Fruit fly (Drosophila melanogaster) whole organism, prepupa: ENCODE data around the gene PKD.

Source experiments
- Blimp-1 ChIP-seq: fragments of 200-800 bp; sonication (Bioruptor generic); optimal IDR thresholded peaks from 3 replicates; lab custom pipeline; 2017; ENCODE audit warnings: missing biosample characterization, missing genetic modification characterization, mild to moderate bottlenecking, moderate library complexity, missing genetic modification reagents
- CG10631 ChIP-seq: fragments of 200-800 bp; sonication (Bioruptor generic); optimal IDR thresholded peaks from 2 replicates; lab custom pipeline; 2016; ENCODE audit warnings: missing biosample characterization, missing genetic modification characterization
- CG11294 ChIP-seq: fragments of 200-800 bp; sonication (Bioruptor generic); IDR thresholded peaks from 2 replicates; pipeline ENCODE4 v1.3.6; 2022; ENCODE audit warnings: missing biosample characterization, missing genetic modification characterization
- CG11762 ChIP-seq: fragments of 200-800 bp; sonication (Bioruptor generic); optimal IDR thresholded peaks from 3 replicates; lab custom pipeline; 2016; ENCODE audit warnings: missing biosample characterization, missing genetic modification characterization; ENCODE audit not compliant: insufficient read depth
- CG15336 ChIP-seq: fragments of 200-800 bp; sonication (Bioruptor generic); IDR thresholded peaks from 2 replicates; pipeline ENCODE4 v1.3.6; 2022; ENCODE audit warnings: missing biosample characterization, missing genetic modification characterization
- CG1621 ChIP-seq: fragments of 200-800 bp; sonication (Bioruptor generic); optimal IDR thresholded peaks from 3 replicates; lab custom pipeline; 2018; ENCODE audit warnings: missing biosample characterization, mild to moderate bottlenecking, missing genetic modification characterization
- CG16779 ChIP-seq: fragments of 200-800 bp; sonication (Bioruptor generic); optimal IDR thresholded peaks from 3 replicates; lab custom pipeline; 2017; ENCODE audit warnings: missing biosample characterization, mild to moderate bottlenecking, missing genetic modification characterization
- CG3032 ChIP-seq: fragments of 200-800 bp; optimal IDR thresholded peaks from 2 replicates; lab custom pipeline; 2019; ENCODE audit warnings: missing biosample characterization, mild to moderate bottlenecking, missing genetic modification characterization, moderate library complexity
- CG31627 ChIP-seq: fragments of 200-800 bp; sonication (Bioruptor generic); optimal IDR thresholded peaks from 3 replicates; lab custom pipeline; 2016; ENCODE audit warnings: missing biosample characterization, missing genetic modification characterization
- CG32006 ChIP-seq: fragments of 200-800 bp; sonication (Bioruptor generic); optimal IDR thresholded peaks from 3 replicates; lab custom pipeline; 2017; ENCODE audit warnings: missing biosample characterization, mild to moderate bottlenecking, missing genetic modification characterization
- CG3919 ChIP-seq: fragments of 200-800 bp; sonication (Bioruptor generic); optimal IDR thresholded peaks from 3 replicates; lab custom pipeline; 2016; ENCODE audit warnings: missing biosample characterization, missing genetic modification characterization
- CG4318 ChIP-seq: fragments of 200-800 bp; sonication (Bioruptor generic); optimal IDR thresholded peaks from 3 replicates; lab custom pipeline; 2017; ENCODE audit warnings: missing biosample characterization, mild to moderate bottlenecking, missing genetic modification characterization
- CG6808 ChIP-seq: fragments of 200-800 bp; sonication (Bioruptor generic); optimal IDR thresholded peaks from 3 replicates; lab custom pipeline; 2017; ENCODE audit warnings: missing biosample characterization, missing genetic modification characterization, mild to moderate bottlenecking, moderate library complexity, missing genetic modification reagents
- CG6854 ChIP-seq: fragments of 200-800 bp; sonication (Bioruptor generic); optimal IDR thresholded peaks from 2 replicates; lab custom pipeline; 2017; ENCODE audit warnings: missing biosample characterization, mild to moderate bottlenecking, missing genetic modification characterization
- CG7368 ChIP-seq: fragments of 200-800 bp; sonication (Bioruptor generic); optimal IDR thresholded peaks from 3 replicates; lab custom pipeline; 2016; ENCODE audit warnings: missing biosample characterization, missing genetic modification characterization
- CG8119 ChIP-seq: fragments of 200-800 bp; sonication (Bioruptor generic); IDR thresholded peaks from 3 replicates; pipeline ENCODE4 v1.3.6; 2022; ENCODE audit warnings: missing biosample characterization, missing genetic modification characterization
- CG8319 ChIP-seq: fragments of 200-800 bp; sonication (Bioruptor generic); optimal IDR thresholded peaks from 3 replicates; lab custom pipeline; 2016; ENCODE audit warnings: missing biosample characterization, missing genetic modification characterization
- Eip75B ChIP-seq: fragments of 200-800 bp; sonication (Bioruptor generic); optimal IDR thresholded peaks from 3 replicates; lab custom pipeline; 2016; ENCODE audit warnings: missing biosample characterization, missing genetic modification characterization
- Eip78C ChIP-seq: fragments of 200-800 bp; sonication (Bioruptor generic); peaks from one replicate; lab custom pipeline; 2016; ENCODE audit warnings: missing biosample characterization, missing genetic modification characterization
- Eip93F ChIP-seq: fragments of 200-800 bp; sonication (Bioruptor generic); optimal IDR thresholded peaks from 2 replicates; lab custom pipeline; 2016; ENCODE audit warnings: missing biosample characterization, mild to moderate bottlenecking, missing genetic modification characterization
- Ets21C ChIP-seq: fragments of 200-800 bp; sonication (Bioruptor generic); optimal IDR thresholded peaks from 3 replicates; lab custom pipeline; 2016; ENCODE audit warnings: missing biosample characterization, missing genetic modification characterization
- Ets96B ChIP-seq: fragments of 200-800 bp; optimal IDR thresholded peaks from 2 replicates; lab custom pipeline; 2019; ENCODE audit warnings: missing biosample characterization, mild to moderate bottlenecking, missing genetic modification characterization, moderate library complexity
- Hr38 ChIP-seq: sonication (Bioruptor generic); optimal IDR thresholded peaks from 2 replicates; lab custom pipeline; 2016; ENCODE audit warnings: missing biosample characterization, missing genetic modification characterization
- Hr39 ChIP-seq: fragments of 200-800 bp; sonication (Bioruptor generic); optimal IDR thresholded peaks from 2 replicates; lab custom pipeline; 2016; ENCODE audit warnings: missing biosample characterization, missing genetic modification characterization
- Lpt ChIP-seq: fragments of 200-800 bp; sonication (Bioruptor generic); optimal IDR thresholded peaks from 3 replicates; lab custom pipeline; 2016; ENCODE audit warnings: missing biosample characterization, missing genetic modification characterization
- OdsH ChIP-seq: fragments of 200-800 bp; sonication (Bioruptor generic); optimal IDR thresholded peaks from 3 replicates; lab custom pipeline; 2016; ENCODE audit warnings: missing biosample characterization, missing genetic modification characterization
- Smox ChIP-seq: fragments of 200-800 bp; sonication (Bioruptor generic); optimal IDR thresholded peaks from 3 replicates; lab custom pipeline; 2016; ENCODE audit warnings: missing biosample characterization, missing genetic modification characterization
- Sox102F ChIP-seq: fragments of 200-800 bp; sonication (Bioruptor generic); optimal IDR thresholded peaks from 2 replicates; lab custom pipeline; 2016; ENCODE audit warnings: missing biosample characterization, mild to moderate bottlenecking, missing genetic modification characterization
- Sox14 ChIP-seq: fragments of 200-800 bp; sonication (Bioruptor generic); optimal IDR thresholded peaks from 3 replicates; lab custom pipeline; 2016; ENCODE audit warnings: missing biosample characterization, missing genetic modification characterization
- Sox15 ChIP-seq: fragments of 200-800 bp; sonication (Bioruptor generic); optimal IDR thresholded peaks from 3 replicates; lab custom pipeline; 2016; ENCODE audit warnings: missing biosample characterization, missing genetic modification characterization
- acj6 ChIP-seq: fragments of 200-800 bp; sonication (Bioruptor generic); optimal IDR thresholded peaks from 3 replicates; lab custom pipeline; 2016; ENCODE audit warnings: missing biosample characterization, missing genetic modification characterization
- dac ChIP-seq: fragments of 200-800 bp; sonication (Bioruptor generic); optimal IDR thresholded peaks from 2 replicates; lab custom pipeline; 2017; ENCODE audit warnings: missing biosample characterization, mild to moderate bottlenecking, missing genetic modification characterization
- dsx ChIP-seq: fragments of 200-800 bp; optimal IDR thresholded peaks from 3 replicates; lab custom pipeline; 2019; ENCODE audit warnings: missing biosample characterization, mild to moderate bottlenecking, missing genetic modification characterization, moderate library complexity; ENCODE audit not compliant: poor library complexity, severe bottlenecking
- eg ChIP-seq: fragments of 200-800 bp; sonication (Bioruptor generic); IDR thresholded peaks from 3 replicates; pipeline ENCODE4 v1.3.6; 2022; ENCODE audit warnings: missing biosample characterization, missing genetic modification characterization
- fd85E ChIP-seq: fragments of 200-800 bp; sonication (Bioruptor generic); optimal IDR thresholded peaks from 3 replicates; lab custom pipeline; 2016; ENCODE audit warnings: missing biosample characterization, missing genetic modification characterization
- fkh ChIP-seq: fragments of 200-800 bp; sonication (Bioruptor generic); optimal IDR thresholded peaks from 3 replicates; lab custom pipeline; 2017; ENCODE audit warnings: missing biosample characterization, mild to moderate bottlenecking, missing genetic modification characterization, moderate library complexity
- lz ChIP-seq: fragments of 200-800 bp; sonication (Bioruptor generic); optimal IDR thresholded peaks from 3 replicates; lab custom pipeline; 2016; ENCODE audit warnings: missing biosample characterization, missing genetic modification characterization
- pdm3 ChIP-seq: fragments of 200-800 bp; sonication (Bioruptor generic); optimal IDR thresholded peaks from 3 replicates; lab custom pipeline; 2016; ENCODE audit warnings: missing biosample characterization, missing genetic modification characterization
- spab ChIP-seq: fragments of 200-800 bp; sonication (Bioruptor generic); optimal IDR thresholded peaks from 2 replicates; lab custom pipeline; 2017; ENCODE audit warnings: missing biosample characterization, mild to moderate bottlenecking, missing genetic modification characterization, missing genetic modification reagents
- ss ChIP-seq, 2 experiments: fragments of 200-800 bp; sonication (Bioruptor generic); optimal IDR thresholded peaks; 2 replicates in 1 of 2; 3 replicates in 1 of 2; lab custom pipeline; 2017 to 2018; ENCODE audit warnings: mild to moderate bottlenecking in 2 of 2, missing biosample characterization in 2 of 2, missing genetic modification characterization in 2 of 2, moderate library complexity in 1 of 2
- topi ChIP-seq: fragments of 200-800 bp; sonication (Bioruptor generic); optimal IDR thresholded peaks from 3 replicates; lab custom pipeline; 2016; ENCODE audit warnings: missing biosample characterization, missing genetic modification characterization

PKD gene

DNA sequence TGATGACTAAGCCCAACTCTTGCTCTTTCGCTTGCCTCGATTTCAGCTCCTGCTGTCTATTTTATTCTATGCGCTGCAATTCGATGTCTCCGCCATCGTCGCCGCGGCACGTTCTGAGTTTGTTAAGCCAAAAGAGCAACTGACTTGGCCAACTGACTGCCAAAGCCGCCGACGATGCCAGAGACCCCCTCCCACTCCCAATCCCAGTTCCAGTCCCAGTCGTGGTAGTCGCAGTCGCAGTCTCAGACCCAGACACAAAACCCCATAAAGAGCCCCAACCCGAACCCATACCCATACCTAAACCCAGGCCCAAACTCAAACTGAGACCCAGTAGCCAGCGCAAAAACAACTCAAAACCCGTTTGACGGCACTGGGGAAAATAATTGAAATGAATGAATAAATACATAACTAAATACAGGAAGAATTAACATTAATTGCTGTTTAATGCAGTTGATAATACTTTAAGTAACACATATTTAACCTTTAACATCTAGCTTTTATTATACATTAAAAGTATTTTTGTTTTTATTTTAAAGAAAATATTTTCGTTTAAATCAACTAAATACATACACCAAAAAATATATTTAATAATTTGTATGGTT, 3.3 kb downstream of the PKD start (continued):
- TF ChIP-seq spab (GFP tag; lab: Kevin White, UChicago), result peak; percentile 5
- TF ChIP-seq, all 60 proteins: peak for 19

DNA sequence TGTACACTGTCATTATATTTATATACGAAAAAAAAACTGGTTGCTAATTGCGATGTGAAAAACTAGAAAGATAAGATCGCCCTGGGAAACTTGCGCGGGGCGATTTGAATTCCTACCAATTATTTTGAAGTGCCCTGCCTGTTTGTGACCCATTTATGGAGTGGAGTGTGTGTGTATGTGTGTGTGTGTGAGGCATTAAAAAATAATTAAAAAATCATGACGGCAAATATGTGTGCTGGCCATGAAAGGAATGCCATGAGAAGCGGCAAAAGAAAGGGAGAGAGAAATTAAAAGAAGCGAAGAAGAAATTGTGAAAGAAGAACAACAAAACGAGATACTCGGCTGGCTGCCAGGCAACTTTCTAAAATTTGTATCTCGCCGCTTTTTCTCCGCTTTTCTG, 4.3 kb downstream of the PKD start:
- no peak for TF ChIP-seq Sox102F (GFP tag; lab: Kevin White, UChicago)
- peak; percentile 61 for TF ChIP-seq Eip78C (GFP tag; lab: Kevin White, UChicago)
- peak; percentile 40 for TF ChIP-seq Blimp-1
- TF ChIP-seq Ets96B (tag; lab: Kevin White, UChicago), result no peak
- peak; percentile 14 for TF ChIP-seq CG6854

DNA sequence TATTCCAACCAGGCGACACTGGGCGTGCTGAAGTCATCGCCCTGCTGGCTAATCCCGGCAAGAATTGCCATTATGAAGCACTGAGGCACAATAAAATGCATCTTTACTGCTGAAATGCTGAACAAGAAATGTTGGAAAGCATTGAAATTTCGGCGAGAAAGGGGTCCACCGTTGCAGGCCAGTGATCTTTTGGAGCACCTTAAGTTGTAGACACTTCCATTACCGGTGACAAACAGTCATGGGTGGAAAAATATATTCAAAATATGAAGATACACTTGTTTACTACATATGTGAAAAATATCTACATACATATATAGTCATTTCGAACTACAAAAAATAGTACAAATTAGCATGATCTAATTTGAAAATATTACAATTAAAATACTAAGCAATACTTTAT, 11.5 kb downstream of the PKD start, which contains the start of gene CG7126:
Gene CG7126 (minus strand): TSS at position 101 of the 400 bp plus-strand sequence.
- no peak for TF ChIP-seq Hr39 (GFP tag; lab: Kevin White, UChicago)

DNA sequence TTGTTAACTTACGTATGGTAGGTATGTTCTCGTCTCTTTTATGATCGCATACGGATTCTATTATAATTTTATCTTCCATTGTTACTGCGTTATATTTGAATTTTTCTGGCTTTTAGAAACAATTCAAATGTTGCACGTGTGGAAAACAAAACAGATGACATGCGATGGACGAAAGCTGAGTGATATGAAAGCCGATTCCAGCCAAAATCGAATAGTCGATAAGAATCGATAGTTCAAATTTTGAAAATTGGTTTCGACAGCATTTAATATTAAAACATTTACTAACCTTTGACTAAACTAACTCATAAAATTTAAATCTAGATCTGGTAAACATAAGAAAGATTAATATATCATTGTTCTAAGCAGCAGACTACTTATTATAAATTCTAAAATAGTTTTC, 12.6 kb downstream of the PKD start, which contains the start of gene Polr1E:
Gene Polr1E (minus strand): TSS at position 160 of the 400 bp plus-strand sequence.
- TF ChIP-seq lz (GFP tag; lab: Kevin White, UChicago) (no peak), CG10631 (no peak), dsx (GFP tag; lab: Kevin White, UChicago) (no peak)
- TF ChIP-seq, all 60 proteins: peak for 0

DNA sequence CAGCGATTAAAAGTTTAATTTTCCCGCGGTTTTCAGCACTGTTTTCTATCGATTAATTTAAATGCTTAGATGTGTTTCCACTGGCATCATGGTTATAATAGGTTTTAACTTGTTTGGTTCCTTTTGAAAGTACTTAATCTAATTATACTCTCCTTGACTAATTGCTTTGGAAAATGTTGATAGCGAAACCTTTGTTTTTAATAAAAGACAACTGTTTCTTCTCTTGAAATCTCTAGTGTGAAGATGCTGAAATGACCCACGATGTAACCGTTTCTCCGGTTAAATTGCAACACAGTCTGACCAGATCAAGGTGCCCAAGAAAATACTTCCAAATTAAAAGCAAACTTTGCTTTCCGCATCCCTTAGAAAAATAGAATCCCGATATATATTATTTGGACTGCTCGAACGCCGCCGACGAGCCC, 15.3 kb downstream of the PKD start, which contains the start of gene Dlc90F:
Gene Dlc90F (plus strand): TSS at position 330 of the 422 bp plus-strand sequence.
- TF ChIP-seq CG1621 (peak; percentile 33), CG3032 (tag; lab: Kevin White, UChicago) (peak; percentile 76), topi (GFP tag; lab: Kevin White, UChicago) (peak; percentile 63), CG6854 (no peak), CG32006 (GFP tag; lab: Kevin White, UChicago) (no peak), OdsH (GFP tag; lab: Kevin White, UChicago) (peak; percentile 76), CG16779 (no peak), CG8319 (GFP tag; lab: Kevin White, UChicago) (peak; percentile 18), pdm3 (GFP tag; lab: Kevin White, UChicago) (peak; percentile 77), ss (GFP tag; optimal IDR thresholded peaks at IDR 0.05; lab: Kevin White, UChicago) (no peak), Hr38 (GFP tag; lab: Kevin White, UChicago) (peak; percentile 17), fd85E (GFP tag; lab: Kevin White, UChicago) (no peak), eg (GFP tag; lab: Robert Waterston, UW) (peak; percentile 80), dsx (GFP tag; lab: Kevin White, UChicago) (no peak), Lpt (GFP tag; lab: Kevin White, UChicago) (no peak), lz (GFP tag; lab: Kevin White, UChicago) (peak; percentile 79), Sox14 (peak; percentile 77), CG11294 (GFP tag; lab: Robert Waterston, UW) (peak; percentile 54; the same call in 1 of the 2 replicates), Blimp-1 (peak; percentile 16), Ets21C (GFP tag; lab: Kevin White, UChicago) (peak; percentile 70), CG31627 (GFP tag; lab: Kevin White, UChicago) (peak; percentile 84), CG3919 (GFP tag; lab: Kevin White, UChicago) (no peak), Ets96B (tag; lab: Kevin White, UChicago) (peak; percentile 49), Eip75B (GFP tag; lab: Kevin White, UChicago) (no peak), CG11762 (GFP tag; lab: Kevin White, UChicago) (no peak), CG15336 (GFP tag; lab: Robert Waterston, UW) (0 out of 2 replicates have a peak, but pooled peaks have one; percentile 24), CG6808 (GFP tag; lab: Kevin White, UChicago) (no peak), CG8119 (GFP tag; lab: Robert Waterston, UW) (peak; percentile 50; the same call in 2 of the 3 replicates), Sox15 (GFP tag; lab: Kevin White, UChicago) (peak; percentile 64), Sox102F (GFP tag; lab: Kevin White, UChicago) (no peak), Eip93F (no peak), dac (GFP tag; lab: Kevin White, UChicago) (no peak), fkh (no peak), CG4318 (GFP tag; lab: Kevin White, UChicago) (peak; percentile 45), CG7368 (GFP tag; lab: Kevin White, UChicago) (peak; percentile 34), Smox (GFP tag; lab: Kevin White, UChicago) (no peak), Eip78C (GFP tag; lab: Kevin White, UChicago) (peak; percentile 78), acj6 (no peak)
